Worm (Caenorhabditis elegans) whole organism, late embryonic: Measurements from ENCODE around the gene W09C2.9.

ENCODE experiments used
- C08G9.2 ChIP-seq: sonication (generic microtip); optimal IDR thresholded peaks from 2 replicates; lab custom pipeline; 2016; ENCODE audit warnings: mild to moderate bottlenecking, missing genetic modification characterization, moderate library complexity, missing compliant biosample characterization
- F13H6.1 ChIP-seq: sonication (generic microtip); optimal IDR thresholded peaks from 2 replicates; lab custom pipeline; 2016; ENCODE audit warnings: missing genetic modification characterization, missing compliant biosample characterization
- K02D7.2 ChIP-seq: sonication (generic microtip); optimal IDR thresholded peaks from 2 replicates; lab custom pipeline; 2017; ENCODE audit warnings: mild to moderate bottlenecking, missing genetic modification characterization, missing compliant biosample characterization
- Y22D7AL.16 ChIP-seq: sonication (generic microtip); optimal IDR thresholded peaks from 2 replicates; lab custom pipeline; 2016; ENCODE audit warnings: missing genetic modification characterization, missing compliant biosample characterization
- ceh-14 ChIP-seq: sonication (generic microtip); optimal IDR thresholded peaks from 2 replicates; lab custom pipeline; 2016; ENCODE audit warnings: missing genotype, missing genetic modification characterization, missing compliant biosample characterization
- ceh-19 ChIP-seq: fragments of 200-800 bp; sonication (Bioruptor generic); optimal IDR thresholded peaks from 2 replicates; lab custom pipeline; 2018; ENCODE audit warnings: mild to moderate bottlenecking, missing genetic modification characterization, missing compliant biosample characterization
- ceh-30 ChIP-seq: fragments of 150-350 bp; optimal IDR thresholded peaks from 2 replicates; lab custom pipeline; 2014; ENCODE audit warnings: missing biosample characterization, missing genetic modification characterization
- ceh-31 ChIP-seq: sonication (generic microtip); optimal IDR thresholded peaks from 2 replicates; lab custom pipeline; 2016; ENCODE audit warnings: missing genetic modification characterization, missing compliant biosample characterization
- che-1 ChIP-seq: sonication (generic microtip); optimal IDR thresholded peaks from 2 replicates; lab custom pipeline; 2016; ENCODE audit warnings: mild to moderate bottlenecking, missing genetic modification characterization, missing compliant biosample characterization
- dve-1 ChIP-seq: sonication (generic microtip); optimal IDR thresholded peaks from 2 replicates; lab custom pipeline; 2017; ENCODE audit warnings: antibody characterized with exemption, mild to moderate bottlenecking, missing genetic modification characterization, missing compliant biosample characterization
- elt-2 ChIP-seq: sonication (generic microtip); optimal IDR thresholded peaks from 2 replicates; lab custom pipeline; 2016; ENCODE audit warnings: missing genetic modification reagents, missing genetic modification characterization, missing compliant biosample characterization
- eyg-1 ChIP-seq: sonication (generic microtip); optimal IDR thresholded peaks from 2 replicates; lab custom pipeline; 2016; ENCODE audit warnings: missing genotype, missing genetic modification characterization, missing compliant biosample characterization
- fkh-6 ChIP-seq: sonication (generic microtip); optimal IDR thresholded peaks from 2 replicates; lab custom pipeline; 2016; ENCODE audit warnings: missing genetic modification characterization, missing compliant biosample characterization
- gmeb-2 ChIP-seq: sonication (generic microtip); optimal IDR thresholded peaks from 2 replicates; lab custom pipeline; 2016; ENCODE audit warnings: missing genetic modification characterization, inconsistent platforms, missing compliant biosample characterization
- hlh-15 ChIP-seq: sonication (generic microtip); optimal IDR thresholded peaks from 2 replicates; lab custom pipeline; 2016; ENCODE audit warnings: missing genetic modification characterization, missing compliant biosample characterization
- hlh-30 ChIP-seq: sonication (generic microtip); optimal IDR thresholded peaks from 2 replicates; lab custom pipeline; 2017; ENCODE audit warnings: antibody characterized with exemption, missing genetic modification characterization, missing compliant biosample characterization; ENCODE audit not compliant: insufficient read depth
- hlh-8 ChIP-seq: sonication (generic microtip); optimal IDR thresholded peaks from 2 replicates; lab custom pipeline; 2016; ENCODE audit warnings: missing genotype, missing genetic modification characterization, missing compliant biosample characterization
- nfya-1 ChIP-seq: sonication (generic microtip); optimal IDR thresholded peaks from 2 replicates; lab custom pipeline; 2017; ENCODE audit warnings: missing genetic modification characterization, mild to moderate bottlenecking, missing compliant biosample characterization, antibody characterized with exemption, moderate library complexity
- nhr-11 ChIP-seq: fragments of 150-350 bp; optimal IDR thresholded peaks from 2 replicates; lab custom pipeline; 2014; ENCODE audit warnings: missing biosample characterization, missing genetic modification characterization
- nhr-232 ChIP-seq: sonication (generic microtip); optimal IDR thresholded peaks from 2 replicates; lab custom pipeline; 2016; ENCODE audit warnings: missing genetic modification characterization, missing compliant biosample characterization
- odd-2 ChIP-seq: sonication (generic microtip); optimal IDR thresholded peaks from 2 replicates; lab custom pipeline; 2017; ENCODE audit warnings: antibody characterized with exemption, mild to moderate bottlenecking, missing genetic modification characterization, missing compliant biosample characterization
- pat-9 ChIP-seq: fragments of 200-800 bp; sonication (Bioruptor generic); optimal IDR thresholded peaks from 2 replicates; lab custom pipeline; 2018; ENCODE audit warnings: mild to moderate bottlenecking, missing genetic modification characterization, moderate library complexity, missing compliant biosample characterization
- pax-1 ChIP-seq: fragments of 150-350 bp; optimal IDR thresholded peaks from 2 replicates; lab custom pipeline; 2014; ENCODE audit warnings: missing biosample characterization, missing genetic modification characterization
- pha-2 ChIP-seq: sonication (generic microtip); optimal IDR thresholded peaks from 2 replicates; lab custom pipeline; 2017; ENCODE audit warnings: mild to moderate bottlenecking, missing genetic modification characterization, missing compliant biosample characterization
- pqm-1 ChIP-seq: sonication (generic microtip); optimal IDR thresholded peaks from 2 replicates; lab custom pipeline; 2016; ENCODE audit warnings: missing genetic modification characterization, missing compliant biosample characterization
- rnt-1 ChIP-seq: sonication (generic microtip); optimal IDR thresholded peaks from 2 replicates; lab custom pipeline; 2016; ENCODE audit warnings: missing genetic modification characterization, missing compliant biosample characterization
- sox-2 ChIP-seq: fragments of 200-800 bp; sonication (Bioruptor generic); IDR thresholded peaks from 2 replicates; pipeline ENCODE4 v1.3.6; 2022; ENCODE audit warnings: missing genetic modification reagents, missing genetic modification characterization, missing compliant biosample characterization
- sox-4 ChIP-seq: sonication (generic microtip); optimal IDR thresholded peaks from 2 replicates; lab custom pipeline; 2017; ENCODE audit warnings: mild to moderate bottlenecking, missing genetic modification characterization, inconsistent platforms, missing compliant biosample characterization
- tbx-7 ChIP-seq: sonication (generic microtip); optimal IDR thresholded peaks from 2 replicates; lab custom pipeline; 2016; ENCODE audit warnings: missing genotype, missing genetic modification characterization, missing compliant biosample characterization
- ttx-3 ChIP-seq: sonication (generic microtip); optimal IDR thresholded peaks from 2 replicates; lab custom pipeline; 2016; ENCODE audit warnings: missing genetic modification reagents, missing genetic modification characterization, missing compliant biosample characterization
- unc-3 ChIP-seq, 2 experiments: fragments of 200-800 bp in 1 of 2; sonication (Bioruptor generic) in 1 of 2; sonication (generic microtip) in 1 of 2; conservative IDR thresholded peaks in 1 of 2; optimal IDR thresholded peaks in 1 of 2; 2 replicates each; pipeline versions ENCODE4 v1.3.6 to Lab custom; 2016 to 2022; ENCODE audit warnings: missing compliant biosample characterization in 2 of 2, missing genetic modification characterization in 2 of 2, missing genetic modification reagents in 1 of 2
- unc-42 ChIP-seq: sonication (generic microtip); optimal IDR thresholded peaks from 2 replicates; lab custom pipeline; 2016; ENCODE audit warnings: missing genotype, missing genetic modification characterization, missing compliant biosample characterization
- unc-55 ChIP-seq: sonication (generic microtip); optimal IDR thresholded peaks from 2 replicates; lab custom pipeline; 2017; ENCODE audit warnings: missing biosample characterization, missing genetic modification reagents, missing genetic modification characterization
- ztf-16 ChIP-seq: sonication (generic microtip); optimal IDR thresholded peaks from 2 replicates; lab custom pipeline; 2017; ENCODE audit warnings: missing genetic modification characterization, missing compliant biosample characterization

The W09C2.9 gene

ce11 chrIV:9614060-9614459 is 9.1 kb downstream of the W09C2.9 start:
- no peak for TF ChIP-seq nhr-11 (tag; lab: Kevin White, UChicago)
- no peak for TF ChIP-seq C08G9.2 (tag; lab: Kevin White, UChicago)
- TF ChIP-seq ceh-14 (tag; lab: Kevin White, UChicago), result no peak
- no peak for TF ChIP-seq gmeb-2 (tag; lab: Kevin White, UChicago)
- TF ChIP-seq eyg-1 (tag; lab: Kevin White, UChicago), result no peak
- TF ChIP-seq odd-2 (tag; lab: Kevin White, UChicago), result no peak
- no peak for TF ChIP-seq Y22D7AL.16
- TF ChIP-seq che-1 (tag; lab: Kevin White, UChicago), result no peak
- no peak for TF ChIP-seq sox-4 (tag; lab: Kevin White, UChicago)
- no peak for TF ChIP-seq ttx-3 (tag; lab: Kevin White, UChicago)
- no peak for TF ChIP-seq hlh-8 (tag; lab: Kevin White, UChicago)
- no peak for TF ChIP-seq nfya-1 (tag; lab: Kevin White, UChicago)
- TF ChIP-seq rnt-1 (tag; lab: Kevin White, UChicago), result no peak
- no peak for TF ChIP-seq dve-1
- no peak for TF ChIP-seq ceh-30 (tag; lab: Kevin White, UChicago)
- TF ChIP-seq elt-2 (tag; lab: Kevin White, UChicago), result no peak
- TF ChIP-seq hlh-30 (tag; lab: Kevin White, UChicago), result no peak
- TF ChIP-seq, all 69 proteins: peak for 0

- TF ChIP-seq unc-42 (tag; lab: Kevin White, UChicago) (no peak), ceh-19 (GFP tag; lab: Kevin White, UChicago) (no peak), fkh-6 (tag; lab: Kevin White, UChicago) (no peak), sox-2 (no peak), unc-55 (GFP tag; lab: Kevin White, UChicago) (peak; percentile 48), rnt-1 (tag; lab: Kevin White, UChicago) (peak; percentile 27), tbx-7 (tag; lab: Kevin White, UChicago) (no peak), pax-1 (no peak), ztf-16 (tag; lab: Kevin White, UChicago) (no peak), ceh-31 (tag; lab: Kevin White, UChicago) (no peak), elt-2 (tag; lab: Kevin White, UChicago) (no peak)
Measured at ce11 chrIV:9613072-9613590, 10.0 kb downstream of the W09C2.9 start.

- no peak for TF ChIP-seq hlh-15 (tag; lab: Kevin White, UChicago)
- TF ChIP-seq sox-2, result no peak
- TF ChIP-seq sox-4 (tag; lab: Kevin White, UChicago), result no peak
- no peak for TF ChIP-seq K02D7.2
- no peak for TF ChIP-seq unc-3 (GFP tag; conservative IDR thresholded peaks at IDR 0.05; lab: Robert Waterston, UW)
- no peak for TF ChIP-seq unc-3 (tag; optimal IDR thresholded peaks at IDR 0.05; lab: Kevin White, UChicago)
Measured at ce11 chrIV:9610923-9611322, 12.2 kb downstream of the W09C2.9 start.

ce11 chrIV:9609095-9609494 is 14.1 kb downstream of the W09C2.9 start:
- TF ChIP-seq ceh-14 (tag; lab: Kevin White, UChicago) (no peak), elt-2 (tag; lab: Kevin White, UChicago) (no peak), pqm-1 (tag; lab: Kevin White, UChicago) (no peak), ceh-31 (tag; lab: Kevin White, UChicago) (no peak), eyg-1 (tag; lab: Kevin White, UChicago) (no peak), nhr-232 (tag; lab: Kevin White, UChicago) (no peak), F13H6.1 (no peak), pha-2 (tag; lab: Kevin White, UChicago) (no peak), pat-9 (no peak)
